Worm (Caenorhabditis elegans) whole organism, L4 larva: ENCODE results near the gene Y76B12C.8.

ENCODE experiments used
- aly-2 ChIP-seq: sonication (generic microtip); optimal IDR thresholded peaks from 2 replicates; lab custom pipeline; 2018; ENCODE audit warnings: missing biosample characterization, missing genetic modification characterization
- duxl-1 ChIP-seq: sonication (generic microtip); optimal IDR thresholded peaks from 2 replicates; lab custom pipeline; 2016; ENCODE audit warnings: mild to moderate bottlenecking, missing genetic modification characterization, moderate library complexity, missing compliant biosample characterization; ENCODE audit not compliant: poor library complexity
- nhr-77 ChIP-seq: fragments of 150-350 bp; optimal IDR thresholded peaks from 2 replicates; lab custom pipeline; 2014; ENCODE audit warnings: missing biosample characterization, missing genetic modification characterization
- unc-62 ChIP-seq, 3 experiments: fragments of 150-350 bp in 1 of 3; sonication (generic microtip); optimal IDR thresholded peaks in 2 of 3; peaks in 1 of 3; 1 replicate in 1 of 3; 2 replicates in 2 of 3; lab custom pipeline; 2014 to 2017; ENCODE audit warnings: missing biosample characterization in 3 of 3, missing genetic modification characterization in 3 of 3, missing genetic modification reagents in 3 of 3, missing genotype in 1 of 3

DNA sequence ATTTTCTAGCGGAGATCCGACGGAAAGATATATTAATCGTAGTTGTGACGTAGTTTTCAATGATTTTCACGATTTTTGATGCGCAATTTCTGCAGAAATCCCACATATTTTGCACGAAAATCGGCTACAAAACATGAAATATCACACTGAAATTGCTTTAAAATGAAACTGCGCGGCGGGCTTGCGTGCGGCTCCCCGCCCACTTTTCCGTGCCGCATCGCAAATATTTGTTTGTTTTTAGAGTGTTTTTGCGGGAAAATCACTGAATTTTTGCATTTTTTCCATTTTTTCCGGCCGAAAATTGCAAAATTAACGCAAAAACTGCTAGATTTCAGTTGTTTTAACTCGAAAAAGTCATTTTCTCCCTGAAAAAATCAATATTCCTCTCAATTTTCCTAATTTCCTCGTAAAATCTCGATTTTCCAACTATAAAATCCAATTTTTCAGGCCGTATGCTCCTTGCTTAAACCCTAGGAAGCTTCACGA, 1.2 kb downstream of the Y76B12C.8 start, which contains the start of gene Y76B12C.6:
- TF ChIP-seq duxl-1 (tag; lab: Kevin White, UChicago) (no peak), unc-62 (GFP tag; optimal IDR thresholded peaks at IDR 0.05 in 1 of 2; lab: Kevin White, UChicago) (no peak), unc-62 (tag; optimal IDR thresholded peaks at IDR 0.05; lab: Kevin White, UChicago) (no peak), nhr-77 (no peak), aly-2 (tag; lab: Kevin White, UChicago) (no peak)
